Worm (Caenorhabditis elegans): Measurements from ENCODE around the gene sru-21.

The sru-21 gene

ce11 chrIV:13609755-13610154 lies 16.8 kb upstream of the sru-21 start, which contains the start of gene C08F11.13:
TSS of gene C08F11.13 (minus strand) at chrIV:13609892.
- TF ChIP-seq nhr-23 (tag; optimal IDR thresholded peaks at IDR 0.05), result no peak
- TF ChIP-seq jun-1 (tag; optimal IDR thresholded peaks at IDR 0.05), result peak; percentile 0
- TF ChIP-seq pqm-1 (tag; optimal IDR thresholded peaks at IDR 0.05), result peak; percentile 82
- TF ChIP-seq fkh-10 (GFP tag; optimal IDR thresholded peaks at IDR 0.05), result no peak
- TF ChIP-seq pha-4 (tag; optimal IDR thresholded peaks at IDR 0.05), result peak; percentile 60
- TF ChIP-seq elt-2 (tag; optimal IDR thresholded peaks at IDR 0.05), result peak; percentile 69

- TF ChIP-seq pha-4 (tag; optimal IDR thresholded peaks at IDR 0.05), result peak; percentile 19
- no peak for TF ChIP-seq nhr-23 (tag; optimal IDR thresholded peaks at IDR 0.05)
- TF ChIP-seq elt-2 (tag; optimal IDR thresholded peaks at IDR 0.05), result peak; percentile 15
These were observed 7.4 kb upstream of the sru-21 start, which contains the start of gene C08F11.3 for ce11 chrIV:13619203-13619602. TSS of gene C08F11.3 (plus strand) at chrIV:13619503.

ce11 chrIV:13623533-13623932 lies 3.0 kb upstream of the sru-21 start, which contains the start of gene C08F11.1:
TSS of gene C08F11.1 (plus strand) at chrIV:13623833.
- TF ChIP-seq fkh-10 (GFP tag; optimal IDR thresholded peaks at IDR 0.05), result no peak
- TF ChIP-seq unc-62 (GFP tag; optimal IDR thresholded peaks at IDR 0.05), result no peak
- no peak for TF ChIP-seq mml-1 (tag; optimal IDR thresholded peaks at IDR 0.05)
- TF ChIP-seq pqm-1 (tag; optimal IDR thresholded peaks at IDR 0.05), result no peak
- TF ChIP-seq elt-2 (tag; optimal IDR thresholded peaks at IDR 0.05), result no peak
- TF ChIP-seq skn-1 (tag; optimal IDR thresholded peaks at IDR 0.05), result no peak
- TF ChIP-seq ztf-4 (tag; optimal IDR thresholded peaks at IDR 0.05), result no peak
- TF ChIP-seq tbx-2 (tag; optimal IDR thresholded peaks at IDR 0.05), result no peak
- no peak for TF ChIP-seq nhr-77 (tag; optimal IDR thresholded peaks at IDR 0.05)
- TF ChIP-seq pha-4 (tag; optimal IDR thresholded peaks at IDR 0.05), result no peak
- TF ChIP-seq ceh-28 (tag; optimal IDR thresholded peaks at IDR 0.05), result no peak
- TF ChIP-seq egl-27 (tag; optimal IDR thresholded peaks at IDR 0.05), result no peak
- no peak for TF ChIP-seq nhr-23 (tag; optimal IDR thresholded peaks at IDR 0.05)
- no peak for TF ChIP-seq nhr-25 (tag; optimal IDR thresholded peaks at IDR 0.05)

- TF ChIP-seq nhr-11 (tag; optimal IDR thresholded peaks at IDR 0.05), result no peak
- peak; percentile 22 for TF ChIP-seq pha-4 (tag; optimal IDR thresholded peaks at IDR 0.05)
- no peak for TF ChIP-seq egl-27 (tag; optimal IDR thresholded peaks at IDR 0.05)
- TF ChIP-seq hmg-11 (tag; optimal IDR thresholded peaks at IDR 0.05), result no peak
- no peak for TF ChIP-seq tbx-2 (tag; optimal IDR thresholded peaks at IDR 0.05)
- no peak for TF ChIP-seq sea-2 (GFP tag; optimal IDR thresholded peaks at IDR 0.05)
These were observed 6.0 kb downstream of the sru-21 start for ce11 chrIV:13632613-13633012.

ce11 chrIV:13633165-13633564 lies 6.6 kb downstream of the sru-21 start, which contains the start of gene fbxa-98:
TSS of gene fbxa-98 (plus strand) at chrIV:13633407.
- TF ChIP-seq zag-1 (tag; optimal IDR thresholded peaks at IDR 0.05) (no peak), fkh-10 (GFP tag; optimal IDR thresholded peaks at IDR 0.05) (no peak), jun-1 (tag; optimal IDR thresholded peaks at IDR 0.05) (no peak), nhr-25 (tag; optimal IDR thresholded peaks at IDR 0.05) (no peak), skn-1 (tag; optimal IDR thresholded peaks at IDR 0.05) (no peak), unc-39 (tag; optimal IDR thresholded peaks at IDR 0.05) (no peak), mdl-1 (tag; optimal IDR thresholded peaks at IDR 0.05) (no peak), ceh-16 (tag; optimal IDR thresholded peaks at IDR 0.05) (no peak), nhr-77 (tag; optimal IDR thresholded peaks at IDR 0.05) (no peak)

- TF ChIP-seq snpc-4 (tag; optimal IDR thresholded peaks at IDR 0.05), result no peak
- no peak for TF ChIP-seq sea-2 (GFP tag; optimal IDR thresholded peaks at IDR 0.05)
- no peak for TF ChIP-seq lin-15B (tag; optimal IDR thresholded peaks at IDR 0.05)
- no peak for TF ChIP-seq pqm-1 (tag; optimal IDR thresholded peaks at IDR 0.05)
- no peak for TF ChIP-seq nhr-67 (tag; optimal IDR thresholded peaks at IDR 0.05)
- TF ChIP-seq nhr-23 (tag; optimal IDR thresholded peaks at IDR 0.05), result no peak
- no peak for TF ChIP-seq fkh-10 (GFP tag; optimal IDR thresholded peaks at IDR 0.05)
- no peak for TF ChIP-seq lsy-12 (tag; optimal IDR thresholded peaks at IDR 0.05)
- TF ChIP-seq lin-39 (tag; optimal IDR thresholded peaks at IDR 0.05), result no peak
- TF ChIP-seq fkh-2 (tag; optimal IDR thresholded peaks at IDR 0.05), result no peak
- no peak for TF ChIP-seq nhr-12 (tag; optimal IDR thresholded peaks at IDR 0.05)
- TF ChIP-seq skn-1 (tag; optimal IDR thresholded peaks at IDR 0.05), result no peak
- no peak for TF ChIP-seq nhr-76 (tag; optimal IDR thresholded peaks at IDR 0.05)
- TF ChIP-seq egl-27 (tag; optimal IDR thresholded peaks at IDR 0.05), result no peak
- no peak for TF ChIP-seq ama-1 (optimal IDR thresholded peaks at IDR 0.05)
- TF ChIP-seq nhr-11 (tag; optimal IDR thresholded peaks at IDR 0.05), result no peak
- TF ChIP-seq ztf-11 (tag; optimal IDR thresholded peaks at IDR 0.05), result no peak
These were observed 10.4 kb downstream of the sru-21 start, which contains the start of gene C08F11.7 for ce11 chrIV:13636975-13637374. TSS of gene C08F11.7 (plus strand) at chrIV:13637275.
